Fruit fly (Drosophila melanogaster): ENCODE data around the gene ATP8B.

The ATP8B gene

dm6 chr3R:12080370-12080968 is 9.9 kb downstream of the ATP8B start:
- no peak for TF ChIP-seq fru (GFP tag; optimal IDR thresholded peaks at IDR 0.05)
- TF ChIP-seq Rel (GFP tag; optimal IDR thresholded peaks at IDR 0.05) = no peak
- TF ChIP-seq Rel (tag; optimal IDR thresholded peaks at IDR 0.05) = no peak
- TF ChIP-seq Myc (optimal IDR thresholded peaks at IDR 0.05) = no peak
- TF ChIP-seq sv (GFP tag; optimal IDR thresholded peaks at IDR 0.05) = no peak
- no peak for TF ChIP-seq h (GFP tag; optimal IDR thresholded peaks at IDR 0.05)
- peak; percentile 3 for TF ChIP-seq Dif (GFP tag; optimal IDR thresholded peaks at IDR 0.05; ENCODE audit: partially characterized antibody)
- TF ChIP-seq usp (GFP tag; optimal IDR thresholded peaks at IDR 0.05) = no peak
- TF ChIP-seq rgr (GFP tag; optimal IDR thresholded peaks at IDR 0.05) = no peak

DNA sequence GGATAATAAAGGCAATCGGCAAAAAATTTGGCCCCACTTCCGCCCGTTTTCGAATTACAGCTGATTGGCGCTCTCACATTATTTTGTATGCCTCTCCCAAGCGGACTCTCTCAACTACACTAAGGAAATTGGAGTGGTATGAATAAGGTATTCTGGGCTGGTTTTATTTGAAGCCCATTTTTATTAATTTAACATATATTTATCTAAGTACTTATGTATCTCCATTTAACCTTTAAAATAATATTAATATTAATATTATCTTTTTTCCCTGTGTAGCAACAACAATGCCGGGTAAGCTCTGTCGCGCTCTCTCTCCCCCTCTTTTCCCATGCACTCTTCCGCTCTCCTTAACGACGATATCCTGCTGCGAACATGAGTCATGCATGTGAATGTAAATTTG is 11.5 kb downstream of the ATP8B start:
- TF ChIP-seq rgr (GFP tag; optimal IDR thresholded peaks at IDR 0.05) = peak; percentile 82
- no peak for TF ChIP-seq Dif (GFP tag; optimal IDR thresholded peaks at IDR 0.05; ENCODE audit: partially characterized antibody)
- TF ChIP-seq usp (GFP tag; optimal IDR thresholded peaks at IDR 0.05) = no peak
- TF ChIP-seq foxo (GFP tag; optimal IDR thresholded peaks at IDR 0.05) = peak in 1 of 2 experiments; percentile 80
- TF ChIP-seq Abd-B (GFP tag; optimal IDR thresholded peaks at IDR 0.05) = no peak
- peak; percentile 47 for TF ChIP-seq brk (GFP tag; optimal IDR thresholded peaks at IDR 0.05)
- TF ChIP-seq ey (GFP tag; optimal IDR thresholded peaks at IDR 0.05) = peak; percentile 5
- no peak for TF ChIP-seq GATAd (GFP tag; optimal IDR thresholded peaks at IDR 0.05)
- TF ChIP-seq Hnf4 (GFP tag; optimal IDR thresholded peaks at IDR 0.05) = peak; percentile 56
- TF ChIP-seq Mio (GFP tag; optimal IDR thresholded peaks at IDR 0.05) = no peak
- TF ChIP-seq Vsx2 (GFP tag; optimal IDR thresholded peaks at IDR 0.05; ENCODE audit: partially characterized antibody) = no peak
- no peak for TF ChIP-seq N (GFP tag; optimal IDR thresholded peaks at IDR 0.05)
- TF ChIP-seq h (GFP tag; optimal IDR thresholded peaks at IDR 0.05) = peak; percentile 78
- peak; percentile 21 for TF ChIP-seq woc (GFP tag; optimal IDR thresholded peaks at IDR 0.05)
- no peak for TF ChIP-seq pan (optimal IDR thresholded peaks at IDR 0.05)
- TF ChIP-seq dmrt93B (GFP tag; optimal IDR thresholded peaks at IDR 0.05) = peak; percentile 70
- no peak for TF ChIP-seq Rel (GFP tag; optimal IDR thresholded peaks at IDR 0.05)
- TF ChIP-seq Rel (tag; optimal IDR thresholded peaks at IDR 0.05) = peak; percentile 64
- TF ChIP-seq dl (GFP tag; optimal IDR thresholded peaks at IDR 0.05; ENCODE audit: insufficient read depth in 1 of 2, partially characterized antibody in 2 of 2) = no peak
- TF ChIP-seq psq (GFP tag; optimal IDR thresholded peaks at IDR 0.05) = peak; percentile 68
- no peak for TF ChIP-seq lola (GFP tag; optimal IDR thresholded peaks at IDR 0.05)
- TF ChIP-seq Jra (GFP tag; optimal IDR thresholded peaks at IDR 0.05) = no peak
- TF ChIP-seq Myc (optimal IDR thresholded peaks at IDR 0.05) = no peak
- TF ChIP-seq CrebA (GFP tag; optimal IDR thresholded peaks at IDR 0.05; ENCODE audit: borderline replicate concordance) = no peak
- TF ChIP-seq dsf (GFP tag; optimal IDR thresholded peaks at IDR 0.05; ENCODE audit: borderline replicate concordance) = no peak
- peak; percentile 72 for TF ChIP-seq fru (GFP tag; optimal IDR thresholded peaks at IDR 0.05)
- TF ChIP-seq CG32264 (GFP tag; optimal IDR thresholded peaks at IDR 0.05) = no peak
- TF ChIP-seq jim (GFP tag; optimal IDR thresholded peaks at IDR 0.05) = no peak
- no peak for TF ChIP-seq Dfd (GFP tag; optimal IDR thresholded peaks at IDR 0.05)
- TF ChIP-seq OdsH (GFP tag; optimal IDR thresholded peaks at IDR 0.05) = peak; percentile 68
- TF ChIP-seq Hr78 (GFP tag; optimal IDR thresholded peaks at IDR 0.05) = no peak
- peak; percentile 84 for TF ChIP-seq Sp1 (GFP tag; optimal IDR thresholded peaks at IDR 0.05)
- no peak for TF ChIP-seq tai (GFP tag; optimal IDR thresholded peaks at IDR 0.05)
- TF ChIP-seq HLH106 (tag; optimal IDR thresholded peaks at IDR 0.05) = peak; percentile 93
- no peak for TF ChIP-seq sv (GFP tag; optimal IDR thresholded peaks at IDR 0.05)
- TF ChIP-seq CG9705 (GFP tag; optimal IDR thresholded peaks at IDR 0.05) = peak; percentile 75
- TF ChIP-seq br (GFP tag; optimal IDR thresholded peaks at IDR 0.05) = peak; percentile 43
- no peak for TF ChIP-seq Hr83 (GFP tag; optimal IDR thresholded peaks at IDR 0.05; ENCODE audit: poor library complexity, severe bottlenecking)
- peak; percentile 52 for TF ChIP-seq sage (GFP tag; optimal IDR thresholded peaks at IDR 0.05)

DNA sequence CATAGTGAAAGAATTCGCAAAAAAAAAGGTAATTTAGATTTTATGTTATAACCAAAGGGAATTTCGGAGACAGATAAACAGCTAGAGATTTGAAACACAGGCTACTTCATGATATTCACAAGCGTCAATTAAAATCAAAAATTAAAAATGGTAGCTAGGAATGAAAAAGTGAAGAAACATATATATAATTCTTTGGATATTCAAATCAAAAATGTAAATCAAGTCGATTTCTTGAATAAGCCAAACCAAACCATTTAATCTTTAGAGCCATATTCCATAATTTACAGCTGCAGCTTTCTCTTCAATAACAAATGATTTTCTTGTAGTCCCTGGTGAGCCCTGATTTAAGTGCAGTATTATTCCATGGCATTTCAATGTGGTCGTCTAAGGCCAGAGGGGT is 27.6 kb downstream of the ATP8B start, which contains the start of gene CG14740:
Gene CG14740 (minus strand): TSS at position 101 of the 400 bp plus-strand sequence.
- no peak for TF ChIP-seq br (GFP tag; optimal IDR thresholded peaks at IDR 0.05)
- no peak for TF ChIP-seq dsf (GFP tag; optimal IDR thresholded peaks at IDR 0.05; ENCODE audit: borderline replicate concordance)
- no peak for TF ChIP-seq Vsx2 (GFP tag; optimal IDR thresholded peaks at IDR 0.05; ENCODE audit: partially characterized antibody)
- no peak for TF ChIP-seq GATAd (GFP tag; optimal IDR thresholded peaks at IDR 0.05)
- no peak for TF ChIP-seq jim (GFP tag; optimal IDR thresholded peaks at IDR 0.05)
- TF ChIP-seq HLH106 (tag; optimal IDR thresholded peaks at IDR 0.05) = no peak

Data from whole organism, wandering third instar larva.